Fruit fly (Drosophila melanogaster): ENCODE data around the gene Polr3I.

- TF ChIP-seq CG13204 (GFP tag; optimal IDR thresholded peaks at IDR 0.05) (no peak), CG12605 (GFP tag; IDR thresholded peaks at IDR 0.05) (no peak), CG34367 (tag; optimal IDR thresholded peaks at IDR 0.05) (no peak), gl (tag; optimal IDR thresholded peaks at IDR 0.05) (no peak), Pif1B (GFP tag; optimal IDR thresholded peaks at IDR 0.05) (no peak), D1 (tag; optimal IDR thresholded peaks at IDR 0.05) (no peak)
These were observed 24.6 kb upstream of the Polr3I start for dm6 chrX:16859732-16860131.
